Worm (Caenorhabditis elegans): ENCODE results near the gene C01G12.3.

The C01G12.3 gene

ce11 chrII:14587407-14587806 is 5.3 kb upstream of the C01G12.3 start, which contains the start of gene C01G12.5:
Gene C01G12.5 (minus strand): TSS chrII:14587507.
- TF ChIP-seq dao-5 (tag; optimal IDR thresholded peaks at IDR 0.05) (no peak), W03F9.2 (tag; optimal IDR thresholded peaks at IDR 0.05) (no peak), him-1 (tag; optimal IDR thresholded peaks at IDR 0.05) (no peak)

- no peak for TF ChIP-seq W03F9.2 (tag; optimal IDR thresholded peaks at IDR 0.05)
- TF ChIP-seq him-1 (tag; optimal IDR thresholded peaks at IDR 0.05), result no peak
- no peak for TF ChIP-seq dao-5 (tag; optimal IDR thresholded peaks at IDR 0.05)
These were observed 1.6 kb downstream of the C01G12.3 start, which contains the start of the genes nspb-8 and nspb-9 for ce11 chrII:14580549-14580948. Gene nspb-8 (minus strand): TSS chrII:14580649. Gene nspb-9 (plus strand): TSS chrII:14580859.

- TF ChIP-seq him-1 (tag; optimal IDR thresholded peaks at IDR 0.05), result no peak
- TF ChIP-seq W03F9.2 (tag; optimal IDR thresholded peaks at IDR 0.05), result no peak
- no peak for TF ChIP-seq dao-5 (tag; optimal IDR thresholded peaks at IDR 0.05)
These were observed 3.4 kb downstream of the C01G12.3 start, which contains the start of gene C01G12.9 for ce11 chrII:14578716-14579115. Gene C01G12.9 (plus strand): TSS chrII:14579016.

DNA sequence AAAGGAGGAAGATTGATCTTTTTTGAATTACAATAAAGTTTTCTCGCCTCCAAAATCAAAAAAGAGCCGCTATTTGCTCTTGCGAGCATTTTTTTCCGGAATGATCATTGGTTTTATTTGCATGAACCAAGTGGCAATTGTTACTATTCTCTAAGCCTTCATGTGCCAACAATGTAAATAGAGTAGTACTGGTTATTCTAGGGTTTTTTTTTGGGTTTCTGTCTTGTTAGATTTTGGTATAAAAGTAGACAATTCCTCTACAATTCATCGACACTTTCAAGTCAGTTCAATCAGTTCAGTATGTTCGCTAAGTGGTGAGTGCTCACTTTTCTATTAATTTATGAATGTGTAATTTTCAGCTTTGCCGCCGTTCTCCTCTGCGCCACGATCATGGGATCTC is 4.1 kb downstream of the C01G12.3 start, which contains the start of gene nspb-7:
nspb-7 (plus strand) TSS at position 301 of the 400 bp plus-strand sequence.
- no peak for TF ChIP-seq him-1 (tag; optimal IDR thresholded peaks at IDR 0.05)
- no peak for TF ChIP-seq W03F9.2 (tag; optimal IDR thresholded peaks at IDR 0.05)
- TF ChIP-seq dao-5 (tag; optimal IDR thresholded peaks at IDR 0.05), result no peak

ce11 chrII:14576429-14576828 is 5.7 kb downstream of the C01G12.3 start, which contains the start of gene C01G12.13:
Gene C01G12.13 (plus strand): TSS chrII:14576729.
- TF ChIP-seq him-1 (tag; optimal IDR thresholded peaks at IDR 0.05) (no peak), W03F9.2 (tag; optimal IDR thresholded peaks at IDR 0.05) (no peak), dao-5 (tag; optimal IDR thresholded peaks at IDR 0.05) (no peak)

DNA sequence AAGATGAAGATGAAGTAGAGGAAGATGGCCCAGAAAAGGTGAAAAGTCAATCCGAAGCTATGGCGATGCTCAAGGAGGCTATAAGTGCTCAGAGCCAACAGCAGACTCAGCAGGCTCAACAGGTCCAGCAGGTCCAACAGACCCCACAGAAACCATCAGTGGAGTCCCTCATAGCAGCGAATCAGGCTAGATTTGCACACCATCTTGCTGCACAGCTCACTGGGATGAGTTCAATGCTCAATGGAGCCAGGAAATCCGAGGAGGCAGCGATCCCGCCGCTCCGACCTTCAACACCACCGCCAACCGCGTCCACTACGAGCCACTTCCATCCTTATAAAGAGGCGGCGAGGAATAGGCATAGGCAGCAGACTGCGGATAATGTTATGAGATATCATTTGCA is 7.3 kb downstream of the C01G12.3 start:
- no peak for TF ChIP-seq him-1 (tag; optimal IDR thresholded peaks at IDR 0.05)
- TF ChIP-seq dao-5 (tag; optimal IDR thresholded peaks at IDR 0.05), result no peak
- no peak for TF ChIP-seq W03F9.2 (tag; optimal IDR thresholded peaks at IDR 0.05)

ce11 chrII:14573315-14573714 is 8.8 kb downstream of the C01G12.3 start, which contains the start of gene madf-5:
Gene madf-5 (plus strand): TSS chrII:14573615.
- TF ChIP-seq him-1 (tag; optimal IDR thresholded peaks at IDR 0.05) (no peak), W03F9.2 (tag; optimal IDR thresholded peaks at IDR 0.05) (no peak), dao-5 (tag; optimal IDR thresholded peaks at IDR 0.05) (no peak)

- TF ChIP-seq him-1 (tag; optimal IDR thresholded peaks at IDR 0.05) (no peak), dao-5 (tag; optimal IDR thresholded peaks at IDR 0.05) (no peak), W03F9.2 (tag; optimal IDR thresholded peaks at IDR 0.05) (no peak)
These were observed 11.5 kb downstream of the C01G12.3 start for ce11 chrII:14570541-14571160.

ce11 chrII:14569322-14569721 is 12.8 kb downstream of the C01G12.3 start:
- TF ChIP-seq dao-5 (tag; optimal IDR thresholded peaks at IDR 0.05), result no peak
- TF ChIP-seq him-1 (tag; optimal IDR thresholded peaks at IDR 0.05), result no peak
- TF ChIP-seq W03F9.2 (tag; optimal IDR thresholded peaks at IDR 0.05), result no peak

DNA sequence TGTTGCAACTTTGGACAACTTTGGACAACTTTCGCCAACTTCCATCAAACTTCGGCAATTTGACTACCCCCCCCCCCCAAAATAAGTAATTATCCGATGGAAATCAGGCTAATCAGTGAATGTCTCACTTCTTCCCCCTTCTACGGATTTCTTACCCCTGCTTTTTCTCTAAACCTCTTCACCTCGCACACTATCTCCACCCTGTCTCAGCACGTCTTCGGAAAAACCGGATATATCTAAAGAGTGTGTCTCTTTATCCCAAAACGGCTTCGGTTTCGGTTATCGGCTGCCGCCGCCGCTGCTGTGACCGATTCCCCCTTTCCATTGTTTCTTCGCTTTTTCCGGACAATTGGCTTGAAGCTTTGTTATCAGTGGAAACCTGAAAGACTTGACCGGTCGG is 14.3 kb downstream of the C01G12.3 start:
- no peak for TF ChIP-seq W03F9.2 (tag; optimal IDR thresholded peaks at IDR 0.05)
- no peak for TF ChIP-seq dao-5 (tag; optimal IDR thresholded peaks at IDR 0.05)
- TF ChIP-seq him-1 (tag; optimal IDR thresholded peaks at IDR 0.05), result no peak

ce11 chrII:14561549-14562115 is 20.5 kb downstream of the C01G12.3 start, which contains the start of gene mog-4:
Gene mog-4 (minus strand): TSS chrII:14561599.
- TF ChIP-seq W03F9.2 (tag; optimal IDR thresholded peaks at IDR 0.05) (peak; percentile 88), him-1 (tag; optimal IDR thresholded peaks at IDR 0.05) (peak; percentile 96), dao-5 (tag; optimal IDR thresholded peaks at IDR 0.05) (peak; percentile 38)

ce11 chrII:14555019-14555418 is 27.1 kb downstream of the C01G12.3 start:
- TF ChIP-seq W03F9.2 (tag; optimal IDR thresholded peaks at IDR 0.05) (no peak), him-1 (tag; optimal IDR thresholded peaks at IDR 0.05) (no peak)

DNA sequence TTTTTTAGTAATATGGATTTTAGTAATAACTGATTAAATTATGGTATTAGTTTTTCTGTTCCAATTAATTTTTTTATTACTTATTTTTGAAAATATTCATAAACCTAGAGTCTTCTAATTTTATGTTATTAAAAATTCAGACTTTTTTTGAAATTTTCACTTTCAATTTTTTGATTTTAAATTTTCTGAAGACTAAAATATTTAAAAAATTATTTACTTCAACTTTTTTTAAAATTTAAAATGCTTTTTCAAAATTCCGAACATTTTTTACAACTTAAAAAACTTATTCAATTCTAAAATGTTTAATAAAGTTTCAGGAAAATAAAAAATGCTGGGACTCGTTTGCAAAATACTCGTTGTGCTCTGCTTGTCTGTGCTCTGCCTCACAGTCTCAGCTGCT is 31.5 kb downstream of the C01G12.3 start, which contains the start of gene nlp-41:
nlp-41 (plus strand) TSS at position 301 of the 400 bp plus-strand sequence.
- TF ChIP-seq dao-5 (tag; optimal IDR thresholded peaks at IDR 0.05) (no peak), him-1 (tag; optimal IDR thresholded peaks at IDR 0.05) (no peak)

DNA sequence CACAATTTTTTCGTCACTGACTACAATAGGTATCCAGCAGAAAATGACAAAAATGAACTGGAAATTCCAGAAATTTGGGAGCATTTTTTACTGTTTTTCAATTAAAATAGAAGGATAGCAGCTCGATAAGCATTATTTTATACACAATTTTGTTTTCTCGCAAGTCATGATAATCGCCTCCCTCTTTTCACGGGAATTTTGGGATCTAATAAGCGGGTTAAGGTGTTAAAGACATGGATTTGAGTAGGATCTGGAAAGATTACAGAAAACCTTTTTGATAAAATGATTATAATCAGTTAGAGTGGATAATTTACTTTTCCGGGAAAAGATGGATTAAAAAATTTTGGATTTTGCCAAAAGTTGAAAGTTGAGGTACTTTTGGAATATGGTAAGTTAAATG is 33.4 kb downstream of the C01G12.3 start, which contains the start of gene gcy-29:
gcy-29 (minus strand) TSS at position 101 of the 400 bp plus-strand sequence.
- TF ChIP-seq him-1 (tag; optimal IDR thresholded peaks at IDR 0.05) (no peak), W03F9.2 (tag; optimal IDR thresholded peaks at IDR 0.05) (no peak), dao-5 (tag; optimal IDR thresholded peaks at IDR 0.05) (no peak)

Measured in whole organism, L4/young adult.